Worm (Caenorhabditis elegans) whole organism, L2 larva: Measurements from ENCODE around the gene T10H4.4.
"Not testable (repeated sequence)": the region's sequence is repeated elsewhere in the genome, so short reads cannot be mapped to it uniquely, and the experiment has no call there.

ENCODE experiments used
- C34F6.9 ChIP-seq: fragments of 150-350 bp; optimal IDR thresholded peaks from 2 replicates; lab custom pipeline; 2014; ENCODE audit warnings: missing biosample characterization, missing genetic modification characterization
- F13H6.1 ChIP-seq: sonication (generic microtip); optimal IDR thresholded peaks from 2 replicates; lab custom pipeline; 2016; ENCODE audit warnings: missing genetic modification characterization, missing compliant biosample characterization
- R02D3.7 ChIP-seq: fragments of 150-350 bp; optimal IDR thresholded peaks from 2 replicates; lab custom pipeline; 2014; ENCODE audit warnings: missing biosample characterization, missing genetic modification characterization
- ZK546.5 ChIP-seq: sonication (generic microtip); optimal IDR thresholded peaks from 2 replicates; lab custom pipeline; 2017; ENCODE audit warnings: missing biosample characterization, missing genetic modification characterization
- alr-1 ChIP-seq: fragments of 150-350 bp; optimal IDR thresholded peaks from 2 replicates; lab custom pipeline; 2014; ENCODE audit warnings: missing biosample characterization, missing genetic modification characterization
- aly-2 ChIP-seq: fragments of 150-350 bp; optimal IDR thresholded peaks from 2 replicates; lab custom pipeline; 2014; ENCODE audit warnings: missing biosample characterization, missing genetic modification characterization
- ama-1 ChIP-seq: fragments of 150-350 bp; optimal IDR thresholded peaks from 2 replicates; lab custom pipeline; 2018; ENCODE audit warnings: inconsistent platforms
- ceh-16 ChIP-seq: fragments of 150-350 bp; optimal IDR thresholded peaks from 2 replicates; lab custom pipeline; 2014; ENCODE audit warnings: missing biosample characterization, missing genetic modification characterization
- ceh-82 ChIP-seq: fragments of 150-350 bp; optimal IDR thresholded peaks from 2 replicates; lab custom pipeline; 2014; ENCODE audit warnings: missing biosample characterization, missing genetic modification characterization
- crh-2 ChIP-seq: sonication (generic microtip); optimal IDR thresholded peaks from 2 replicates; lab custom pipeline; 2017; ENCODE audit warnings: missing biosample characterization, missing genetic modification characterization
- dmd-4 ChIP-seq: sonication (generic microtip); optimal IDR thresholded peaks from 2 replicates; lab custom pipeline; 2017; ENCODE audit warnings: missing biosample characterization, missing genetic modification characterization
- egl-27 ChIP-seq: sonication (generic microtip); optimal IDR thresholded peaks from 3 replicates; lab custom pipeline; 2017; ENCODE audit warnings: missing biosample characterization, missing genetic modification reagents, missing genetic modification characterization
- elt-1 ChIP-seq: fragments of 150-350 bp; optimal IDR thresholded peaks from 2 replicates; lab custom pipeline; 2014; ENCODE audit warnings: missing biosample characterization, missing genetic modification characterization
- elt-3 ChIP-seq: sonication (generic microtip); optimal IDR thresholded peaks from 2 replicates; lab custom pipeline; 2017; ENCODE audit warnings: missing biosample characterization, missing genetic modification characterization
- fos-1 ChIP-seq: fragments of 150-350 bp; optimal IDR thresholded peaks from 2 replicates; lab custom pipeline; 2014; ENCODE audit warnings: missing biosample characterization, missing genetic modification characterization
- gmeb-1 ChIP-seq: fragments of 150-350 bp; optimal IDR thresholded peaks from 2 replicates; lab custom pipeline; 2014; ENCODE audit warnings: missing biosample characterization, missing genetic modification characterization
- lin-13 ChIP-seq: fragments of 150-350 bp; optimal IDR thresholded peaks from 2 replicates; lab custom pipeline; 2014; ENCODE audit warnings: missing biosample characterization, missing genetic modification reagents, missing genetic modification characterization
- mbf-1 ChIP-seq: sonication (generic microtip); optimal IDR thresholded peaks from 2 replicates; lab custom pipeline; 2017; ENCODE audit warnings: missing biosample characterization, missing genetic modification characterization
- mdl-1 ChIP-seq, 2 experiments: fragments of 150-350 bp in 1 of 2; sonication (generic microtip) in 1 of 2; optimal IDR thresholded peaks; 2 replicates each; lab custom pipeline; 2017; ENCODE audit warnings: missing biosample characterization in 2 of 2, missing genetic modification characterization in 2 of 2
- nhr-10 ChIP-seq: sonication (generic microtip); optimal IDR thresholded peaks from 2 replicates; lab custom pipeline; 2017; ENCODE audit warnings: missing biosample characterization, missing genetic modification characterization
- nhr-129 ChIP-seq: fragments of 150-350 bp; optimal IDR thresholded peaks from 2 replicates; lab custom pipeline; 2014; ENCODE audit warnings: missing biosample characterization, missing genetic modification characterization
- nhr-21 ChIP-seq: fragments of 150-350 bp; optimal IDR thresholded peaks from 2 replicates; lab custom pipeline; 2014; ENCODE audit warnings: missing biosample characterization, missing genetic modification characterization
- nhr-23 ChIP-seq: fragments of 150-350 bp; optimal IDR thresholded peaks from 2 replicates; lab custom pipeline; 2014; ENCODE audit warnings: missing biosample characterization, missing genetic modification reagents, missing genetic modification characterization
- nhr-6 ChIP-seq: fragments of 150-350 bp; optimal IDR thresholded peaks from 2 replicates; lab custom pipeline; 2014; ENCODE audit warnings: missing biosample characterization, missing genetic modification characterization
- nhr-77 ChIP-seq: fragments of 150-350 bp; optimal IDR thresholded peaks from 2 replicates; lab custom pipeline; 2014; ENCODE audit warnings: missing biosample characterization, missing genetic modification characterization
- sem-4 ChIP-seq: fragments of 150-350 bp; optimal IDR thresholded peaks from 2 replicates; lab custom pipeline; 2014; ENCODE audit warnings: missing biosample characterization, missing genetic modification reagents, missing genetic modification characterization
- sma-3 ChIP-seq: sonication (generic microtip); optimal IDR thresholded peaks from 2 replicates; lab custom pipeline; 2016; ENCODE audit warnings: missing genetic modification reagents, missing genetic modification characterization, missing compliant biosample characterization
- sma-9 ChIP-seq, 2 experiments: fragments of 150-350 bp in 1 of 2; sonication (generic microtip) in 1 of 2; optimal IDR thresholded peaks; 2 replicates each; lab custom pipeline; 2014 to 2016; ENCODE audit warnings: missing genetic modification characterization in 2 of 2, mild to moderate bottlenecking in 1 of 2, missing biosample characterization in 1 of 2, missing compliant biosample characterization in 1 of 2, missing genetic modification reagents in 1 of 2, moderate library complexity in 1 of 2
- snpc-4 ChIP-seq: fragments of 150-350 bp; optimal IDR thresholded peaks from 2 replicates; lab custom pipeline; 2014; ENCODE audit warnings: missing biosample characterization, missing genetic modification characterization
- unc-62 ChIP-seq: fragments of 150-350 bp; optimal IDR thresholded peaks from 2 replicates; lab custom pipeline; 2014; ENCODE audit warnings: missing biosample characterization, missing genetic modification reagents, missing genetic modification characterization
- zag-1 ChIP-seq: fragments of 150-350 bp; optimal IDR thresholded peaks from 2 replicates; lab custom pipeline; 2014; ENCODE audit warnings: missing biosample characterization, missing genetic modification characterization
- ztf-1 ChIP-seq: fragments of 200-800 bp; sonication (Bioruptor generic); conservative IDR thresholded peaks from 2 replicates; pipeline ENCODE4 v1.3.6; 2022; ENCODE audit warnings: missing genetic modification characterization, missing compliant biosample characterization

T10H4.4 gene

DNA sequence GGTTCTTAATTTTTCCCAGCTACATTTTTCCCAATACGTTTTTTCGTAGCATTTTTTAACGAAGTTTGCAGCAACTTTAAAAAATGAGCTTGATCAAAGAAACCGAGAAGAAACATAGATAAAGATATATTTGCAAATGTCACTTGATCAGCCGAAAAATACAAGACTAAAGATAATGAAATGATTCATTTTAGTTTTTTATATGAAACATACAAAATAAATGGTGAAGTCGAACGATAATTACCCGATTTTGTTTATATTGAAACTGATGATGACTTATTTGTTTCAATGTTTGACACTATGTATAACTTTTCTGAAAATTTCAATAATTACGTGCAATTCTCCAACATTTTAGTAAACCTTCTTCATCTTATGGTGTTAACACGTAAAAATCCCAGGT is 3.9 kb downstream of the T10H4.4 start, which contains the start of gene srw-22:
Gene srw-22, plus strand, starts transcription at position 301 of the 400 bp plus-strand sequence.
- no peak for TF ChIP-seq aly-2 (tag; lab: Kevin White, UChicago)
- TF ChIP-seq sem-4 (tag; lab: Kevin White, UChicago), result no peak
- no peak for TF ChIP-seq nhr-77 (tag; lab: Kevin White, UChicago)
- TF ChIP-seq zag-1 (tag; lab: Kevin White, UChicago), result no peak
- no peak for TF ChIP-seq elt-1 (tag; lab: Kevin White, UChicago)
- no peak for TF ChIP-seq crh-2 (tag; lab: Kevin White, UChicago)
- TF ChIP-seq nhr-21, result no peak
- no peak for TF ChIP-seq elt-3 (tag; lab: Kevin White, UChicago)
- TF ChIP-seq snpc-4 (tag; lab: Kevin White, UChicago), result no peak
- no peak for TF ChIP-seq egl-27 (tag; lab: Kevin White, UChicago)
- TF ChIP-seq F13H6.1 (tag; lab: Kevin White, UChicago), result no peak
- no peak for TF ChIP-seq gmeb-1
- no peak for TF ChIP-seq nhr-6 (tag; lab: Kevin White, UChicago)

- no peak for TF ChIP-seq nhr-23 (tag; lab: Kevin White, UChicago)
- no peak for TF ChIP-seq fos-1 (tag; lab: Kevin White, UChicago)
- TF ChIP-seq sma-9 (GFP tag; optimal IDR thresholded peaks at IDR 0.05; lab: Kevin White, UChicago), result no peak
- TF ChIP-seq sma-9 (tag; optimal IDR thresholded peaks at IDR 0.05; lab: Kevin White, UChicago), result no peak
- no peak for TF ChIP-seq elt-1 (tag; lab: Kevin White, UChicago)
- no peak for TF ChIP-seq dmd-4 (tag; lab: Kevin White, UChicago)
- no peak for TF ChIP-seq nhr-77 (tag; lab: Kevin White, UChicago)
Measured at ce11 chrV:15267405-15267804, 4.8 kb downstream of the T10H4.4 start, which contains the start of gene T10H4.13. TSS of gene T10H4.13 (minus strand) at chrV:15267505.

- TF ChIP-seq nhr-21 (no peak), fos-1 (tag; lab: Kevin White, UChicago) (no peak), nhr-23 (tag; lab: Kevin White, UChicago) (no peak), sma-3 (no peak), nhr-10 (tag; lab: Kevin White, UChicago) (no peak), R02D3.7 (no peak), nhr-129 (tag; lab: Kevin White, UChicago) (no peak), F13H6.1 (tag; lab: Kevin White, UChicago) (no peak), elt-1 (tag; lab: Kevin White, UChicago) (no peak), sem-4 (tag; lab: Kevin White, UChicago) (no peak), mbf-1 (tag; lab: Kevin White, UChicago) (no peak), ztf-1 (GFP tag; lab: Robert Waterston, UW) (no peak), ceh-82 (tag; lab: Kevin White, UChicago) (no peak), mdl-1 (tag; optimal IDR thresholded peaks at IDR 0.05; lab: Kevin White, UChicago) (no peak), elt-3 (tag; lab: Kevin White, UChicago) (no peak), unc-62 (no peak), C34F6.9 (no peak), zag-1 (tag; lab: Kevin White, UChicago) (no peak), alr-1 (tag; lab: Kevin White, UChicago) (no peak), ZK546.5 (tag; lab: Kevin White, UChicago) (no peak)
Measured at ce11 chrV:15265814-15266213, 6.3 kb downstream of the T10H4.4 start, which contains the start of gene M01B2.13. TSS of gene M01B2.13 (minus strand) at chrV:15265914.

ce11 chrV:15264131-15264530 is 8.0 kb downstream of the T10H4.4 start, which contains the start of gene M01B2.12:
TSS of gene M01B2.12 (minus strand) at chrV:15264231.
- no peak for TF ChIP-seq nhr-10 (tag; lab: Kevin White, UChicago)
- no peak for TF ChIP-seq nhr-21
- TF ChIP-seq nhr-23 (tag; lab: Kevin White, UChicago), result no peak
- TF ChIP-seq F13H6.1 (tag; lab: Kevin White, UChicago), result no peak
- no peak for TF ChIP-seq R02D3.7
- no peak for TF ChIP-seq mdl-1 (tag; optimal IDR thresholded peaks at IDR 0.05; lab: Kevin White, UChicago)
- TF ChIP-seq lin-13, result no peak
- TF ChIP-seq alr-1 (tag; lab: Kevin White, UChicago), result no peak
- no peak for TF ChIP-seq snpc-4 (tag; lab: Kevin White, UChicago)
- no peak for TF ChIP-seq sma-3
- TF ChIP-seq, all 48 proteins: peak for 0

DNA sequence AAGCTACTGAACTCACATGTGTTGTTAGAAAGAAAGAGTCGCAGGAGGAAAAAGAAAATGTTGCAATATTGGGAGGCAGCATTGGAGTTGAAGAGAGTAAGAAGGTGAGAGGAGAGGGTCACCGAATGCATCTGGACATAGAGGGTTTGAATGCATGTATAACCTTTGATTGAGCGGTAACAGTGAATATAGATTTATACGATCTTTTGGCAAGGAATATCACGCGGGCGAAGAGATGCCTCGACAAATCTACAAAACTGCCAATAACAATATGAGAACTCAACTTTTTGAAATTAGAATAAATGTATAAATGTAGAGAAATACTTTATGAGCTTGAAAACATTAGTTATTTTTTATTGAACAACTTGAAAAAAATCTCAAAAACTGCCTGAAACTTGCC is 9.8 kb downstream of the T10H4.4 start, which contains the start of gene M01B2.10:
Gene M01B2.10, minus strand, starts transcription at position 101 of the 400 bp plus-strand sequence.
- not testable (repeated sequence) for TF ChIP-seq ceh-16 (tag; lab: Kevin White, UChicago); unc-62; ama-1 (lab: Kevin White, UChicago)
